Worm (Caenorhabditis elegans) whole organism, L2 larva: ENCODE results near the gene sulp-7.
A peak's percentile ranks its signal among the peaks of the same experiment; 100 is the strongest.

Experiments
- F13H6.1 ChIP-seq: sonication (generic microtip); optimal IDR thresholded peaks from 2 replicates; lab custom pipeline; 2016; ENCODE audit warnings: missing genetic modification characterization, missing compliant biosample characterization
- ama-1 ChIP-seq: fragments of 150-350 bp; optimal IDR thresholded peaks from 2 replicates; lab custom pipeline; 2018; ENCODE audit warnings: inconsistent platforms
- blmp-1 ChIP-seq: sonication (generic microtip); optimal IDR thresholded peaks from 2 replicates; lab custom pipeline; 2017; ENCODE audit warnings: missing genetic modification characterization, mild to moderate bottlenecking, missing compliant biosample characterization, antibody characterized with exemption, moderate library complexity; ENCODE audit not compliant: insufficient read depth
- elt-3 ChIP-seq: sonication (generic microtip); optimal IDR thresholded peaks from 2 replicates; lab custom pipeline; 2017; ENCODE audit warnings: missing biosample characterization, missing genetic modification characterization
- lsy-2 ChIP-seq, 2 experiments: fragments of 150-350 bp in 1 of 2; sonication (generic microtip) in 1 of 2; optimal IDR thresholded peaks; 2 replicates each; lab custom pipeline; 2014 to 2017; ENCODE audit warnings: missing biosample characterization in 2 of 2, missing genetic modification characterization in 2 of 2
- nhr-237 ChIP-seq: fragments of 150-350 bp; optimal IDR thresholded peaks from 2 replicates; lab custom pipeline; 2014; ENCODE audit warnings: missing biosample characterization, missing genetic modification characterization

DNA sequence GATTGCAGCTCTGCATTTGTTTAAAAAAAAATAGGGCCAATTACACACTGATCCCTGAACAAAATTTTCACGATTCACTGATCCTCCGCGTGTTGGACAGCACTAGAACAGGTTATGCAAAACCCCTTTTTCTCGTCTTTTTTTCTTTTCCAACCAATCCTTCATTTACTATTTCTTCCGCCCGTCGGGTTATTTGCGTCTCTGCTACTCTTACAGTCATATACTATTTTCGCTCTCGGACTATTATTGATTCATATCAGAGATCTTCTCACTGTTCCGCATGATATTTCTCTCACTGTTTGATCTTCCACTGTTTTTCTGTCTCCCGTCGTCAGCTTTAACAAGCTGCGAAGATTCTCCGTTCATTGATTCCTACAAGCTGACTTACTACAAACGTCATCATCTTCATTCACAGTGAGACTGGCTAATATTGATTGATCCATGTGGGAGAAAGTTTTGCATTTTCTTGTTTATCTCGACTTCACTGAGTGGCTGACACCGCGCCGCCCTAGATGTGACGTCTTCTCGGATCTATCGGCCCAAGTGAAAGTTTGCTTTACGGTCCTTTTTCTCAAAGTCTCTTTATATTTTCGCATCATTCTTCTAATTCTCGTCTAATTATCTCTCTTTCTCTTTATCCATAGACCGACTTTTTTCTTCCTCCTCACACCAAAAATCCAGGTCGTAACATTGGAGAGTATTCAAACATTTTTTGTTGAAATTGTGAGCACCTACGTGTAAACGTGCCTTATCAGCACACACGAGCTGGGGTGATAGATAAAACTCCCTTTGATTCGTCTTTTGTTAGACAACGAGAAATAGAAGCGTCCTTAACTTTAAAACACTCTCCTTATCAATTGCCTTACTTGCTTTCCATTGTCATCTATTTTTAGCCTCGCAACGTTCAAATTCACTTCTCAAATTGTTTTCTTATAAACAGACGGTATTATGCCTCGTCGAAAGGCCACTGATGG is 44.1 kb upstream of the sulp-7 start:
- TF ChIP-seq nhr-237 (tag; lab: Kevin White, UChicago) (no peak), F13H6.1 (tag; lab: Kevin White, UChicago) (peak; percentile 36), elt-3 (tag; lab: Kevin White, UChicago) (no peak), lsy-2 (tag; optimal IDR thresholded peaks at IDR 0.05; lab: Kevin White, UChicago) (no peak), ama-1 (no peak), blmp-1 (tag; lab: Kevin White, UChicago) (peak; percentile 89)
